Worm (Caenorhabditis elegans) whole organism, midembryonic: ENCODE data around the gene Y69E1A.4.

ENCODE experiments used
- flt-1 ChIP-seq: fragments of 200-800 bp; sonication (Bioruptor generic); IDR thresholded peaks from 2 replicates; pipeline ENCODE4 v1.3.6; 2022; ENCODE audit warnings: missing genetic modification characterization, missing compliant biosample characterization
- med-1 ChIP-seq: sonication (generic microtip); optimal IDR thresholded peaks from 2 replicates; lab custom pipeline; 2017; ENCODE audit warnings: missing genetic modification characterization, mild to moderate bottlenecking, missing compliant biosample characterization, antibody characterized with exemption, missing genetic modification reagents; ENCODE audit not compliant: insufficient read depth
- ref-1 ChIP-seq: fragments of 200-800 bp; sonication (Bioruptor generic); conservative IDR thresholded peaks from 2 replicates; pipeline ENCODE4 v1.3.6; 2022; ENCODE audit warnings: missing genetic modification reagents, missing genetic modification characterization, missing compliant biosample characterization

DNA sequence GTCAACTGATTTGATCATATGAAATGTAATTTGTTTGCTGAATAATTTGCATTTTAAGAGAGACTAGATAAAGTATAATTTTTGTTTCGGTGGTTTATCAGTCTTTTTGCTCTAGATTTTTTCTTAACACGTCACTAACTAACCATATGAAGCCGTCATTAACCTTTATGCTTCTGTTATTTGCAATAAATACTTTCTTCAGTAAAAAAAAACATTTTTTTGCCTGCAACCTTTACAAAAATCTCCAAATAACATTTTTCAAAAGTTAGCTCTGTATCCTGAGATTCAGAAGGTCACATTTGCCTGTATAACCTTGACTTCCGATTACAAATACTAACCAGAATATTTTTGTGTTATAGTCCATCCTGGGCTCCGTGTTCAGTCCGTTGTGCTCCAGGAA lies 15.7 kb downstream of the Y69E1A.4 start:
- no peak for TF ChIP-seq med-1 (GFP tag; lab: Kevin White, UChicago)
- TF ChIP-seq ref-1 (GFP tag; lab: Robert Waterston, UW) = no peak
- no peak for TF ChIP-seq flt-1
